Worm (Caenorhabditis elegans) whole organism, L4 larva: ENCODE data around the gene lec-5.

Experiments
- D1046.2 ChIP-seq: fragments of 200-800 bp; sonication (Bioruptor generic); IDR thresholded peaks from 2 replicates; pipeline ENCODE4 v1.3.6; 2022; ENCODE audit warnings: missing genetic modification characterization, missing compliant biosample characterization
- R02D3.7 ChIP-seq: fragments of 150-350 bp; sonication (generic microtip); optimal IDR thresholded peaks from 3 replicates; lab custom pipeline; 2014; ENCODE audit warnings: missing biosample characterization, missing genetic modification characterization
- Y48G9A.11 ChIP-seq: fragments of 200-800 bp; sonication (Bioruptor generic); IDR thresholded peaks from 2 replicates; pipeline ENCODE4 v1.3.6; 2022; ENCODE audit warnings: missing genetic modification reagents, missing genetic modification characterization, missing compliant biosample characterization
- Y75B8A.6 ChIP-seq: fragments of 200-800 bp; sonication (Bioruptor generic); IDR thresholded peaks from 2 replicates; pipeline ENCODE4 v1.3.6; 2022; ENCODE audit warnings: missing genetic modification reagents, missing genetic modification characterization, missing compliant biosample characterization
- ZK337.2 ChIP-seq: fragments of 200-800 bp; sonication (Bioruptor generic); IDR thresholded peaks from 2 replicates; pipeline ENCODE4 v1.3.6; 2022; ENCODE audit warnings: missing genetic modification reagents, missing genetic modification characterization, missing compliant biosample characterization
- ZK546.5 ChIP-seq, 2 experiments: sonication (generic microtip); optimal IDR thresholded peaks; 2 replicates each; lab custom pipeline; 2017; ENCODE audit warnings: missing biosample characterization in 2 of 2, missing genetic modification characterization in 2 of 2
- aha-1 ChIP-seq: fragments of 150-350 bp; peaks from one replicate; lab custom pipeline; 2014; ENCODE audit warnings: missing biosample characterization, missing genetic modification characterization
- aly-2 ChIP-seq: sonication (generic microtip); optimal IDR thresholded peaks from 2 replicates; lab custom pipeline; 2018; ENCODE audit warnings: missing biosample characterization, missing genetic modification characterization
- ama-1 ChIP-seq: fragments of 150-350 bp; optimal IDR thresholded peaks from 2 replicates; lab custom pipeline; 2014; ENCODE audit warnings: inconsistent platforms, mixed read lengths
- ceh-20 ChIP-seq: fragments of 200-800 bp; sonication (Bioruptor generic); IDR thresholded peaks from 2 replicates; pipeline ENCODE4 v1.3.6; 2022; ENCODE audit warnings: missing genetic modification reagents, missing genetic modification characterization, missing compliant biosample characterization
- ceh-28 ChIP-seq: fragments of 150-350 bp; optimal IDR thresholded peaks from 2 replicates; lab custom pipeline; 2014; ENCODE audit warnings: missing biosample characterization, missing genetic modification reagents, missing genetic modification characterization
- ces-1 ChIP-seq: fragments of 150-350 bp; sonication (generic microtip); optimal IDR thresholded peaks from 4 replicates; lab custom pipeline; 2014; ENCODE audit warnings: missing biosample characterization, missing genetic modification reagents, missing genetic modification characterization
- cey-2 ChIP-seq: sonication (generic microtip); optimal IDR thresholded peaks from 3 replicates; lab custom pipeline; 2017; ENCODE audit warnings: missing genetic modification characterization, mild to moderate bottlenecking, missing compliant biosample characterization, antibody characterized with exemption, borderline replicate concordance; ENCODE audit not compliant: insufficient read depth
- ctbp-1 ChIP-seq: fragments of 200-800 bp; sonication (Bioruptor generic); IDR thresholded peaks from 2 replicates; pipeline ENCODE4 v1.3.6; 2022; ENCODE audit warnings: missing genetic modification reagents, missing genetic modification characterization, missing compliant biosample characterization
- dmd-6 ChIP-seq: fragments of 200-800 bp; sonication (Bioruptor generic); IDR thresholded peaks from 2 replicates; pipeline ENCODE4 v1.3.6; 2022; ENCODE audit warnings: missing genetic modification reagents, missing genetic modification characterization, missing compliant biosample characterization
- dmd-9 ChIP-seq: fragments of 200-800 bp; sonication (Bioruptor generic); IDR thresholded peaks from 2 replicates; pipeline ENCODE4 v1.3.6; 2022; ENCODE audit warnings: missing genetic modification reagents, missing genetic modification characterization, missing compliant biosample characterization
- dpl-1 ChIP-seq: fragments of 150-350 bp; optimal IDR thresholded peaks from 2 replicates; lab custom pipeline; 2014; ENCODE audit warnings: missing biosample characterization, missing genetic modification reagents, missing genetic modification characterization
- egl-27 ChIP-seq: sonication (generic microtip); optimal IDR thresholded peaks from 3 replicates; lab custom pipeline; 2017; ENCODE audit warnings: missing biosample characterization, missing genetic modification reagents, missing genetic modification characterization
- hif-1 ChIP-seq, 2 experiments: sonication (generic microtip); optimal IDR thresholded peaks; 2 replicates each; lab custom pipeline; 2016 to 2017; ENCODE audit warnings: missing compliant biosample characterization in 2 of 2, missing genetic modification characterization in 2 of 2, missing genetic modification reagents in 2 of 2, missing genotype in 2 of 2, mild to moderate bottlenecking in 1 of 2
- hlh-30 ChIP-seq: sonication (generic microtip); optimal IDR thresholded peaks from 2 replicates; lab custom pipeline; 2017; ENCODE audit warnings: antibody characterized with exemption, mild to moderate bottlenecking, missing genetic modification characterization, missing compliant biosample characterization; ENCODE audit not compliant: insufficient read depth
- lin-1 ChIP-seq: fragments of 200-800 bp; sonication (Bioruptor generic); IDR thresholded peaks from 2 replicates; pipeline ENCODE4 v1.3.6; 2022; ENCODE audit warnings: missing genetic modification reagents, missing genetic modification characterization, missing compliant biosample characterization
- lin-13 ChIP-seq: fragments of 150-350 bp; optimal IDR thresholded peaks from 2 replicates; lab custom pipeline; 2014; ENCODE audit warnings: missing biosample characterization, missing genetic modification reagents, missing genetic modification characterization
- lin-15B ChIP-seq: fragments of 150-350 bp; sonication (generic microtip); optimal IDR thresholded peaks from 3 replicates; lab custom pipeline; 2014; ENCODE audit warnings: missing biosample characterization, missing genetic modification characterization
- lin-29 ChIP-seq: fragments of 200-800 bp; sonication (Bioruptor generic); IDR thresholded peaks from 2 replicates; pipeline ENCODE4 v1.3.6; 2022; ENCODE audit warnings: missing genetic modification reagents, missing genetic modification characterization, missing compliant biosample characterization
- lin-38 ChIP-seq: fragments of 200-800 bp; sonication (Bioruptor generic); IDR thresholded peaks from 2 replicates; pipeline ENCODE4 v1.3.6; 2022; ENCODE audit warnings: missing genetic modification reagents, missing genetic modification characterization, missing compliant biosample characterization
- lir-3 ChIP-seq: sonication (generic microtip); optimal IDR thresholded peaks from 2 replicates; lab custom pipeline; 2016; ENCODE audit warnings: mild to moderate bottlenecking, missing genetic modification characterization, missing compliant biosample characterization
- madf-5 ChIP-seq, 2 experiments: fragments of 200-800 bp; sonication (Bioruptor generic); IDR thresholded peaks; 2 replicates each; pipeline ENCODE4 v1.3.6; 2022; ENCODE audit warnings: missing compliant biosample characterization in 2 of 2, missing genetic modification characterization in 2 of 2
- madf-9 ChIP-seq: fragments of 200-800 bp; sonication (Bioruptor generic); conservative IDR thresholded peaks from 2 replicates; pipeline ENCODE4 v1.3.6; 2022; ENCODE audit warnings: missing genetic modification reagents, missing genetic modification characterization, missing compliant biosample characterization
- mdt-29 ChIP-seq: fragments of 200-800 bp; sonication (Bioruptor generic); IDR thresholded peaks from 2 replicates; pipeline ENCODE4 v1.3.6; 2022; ENCODE audit warnings: missing genetic modification reagents, missing genetic modification characterization, missing compliant biosample characterization
- mes-2 ChIP-seq: sonication (generic microtip); optimal IDR thresholded peaks from 2 replicates; lab custom pipeline; 2016; ENCODE audit warnings: missing genotype, mild to moderate bottlenecking, missing genetic modification characterization, missing compliant biosample characterization; ENCODE audit not compliant: poor library complexity, severe bottlenecking
- mxl-2 ChIP-seq: fragments of 200-800 bp; sonication (Bioruptor generic); conservative IDR thresholded peaks from 2 replicates; pipeline ENCODE4 v1.3.6; 2022; ENCODE audit warnings: missing genetic modification reagents, missing genetic modification characterization, missing compliant biosample characterization
- nhr-111 ChIP-seq: fragments of 200-800 bp; sonication (Bioruptor generic); optimal IDR thresholded peaks from 2 replicates; lab custom pipeline; 2018; ENCODE audit warnings: mild to moderate bottlenecking, missing genetic modification characterization, missing compliant biosample characterization
- nhr-237 ChIP-seq: sonication (generic microtip); optimal IDR thresholded peaks from 2 replicates; lab custom pipeline; 2017; ENCODE audit warnings: missing biosample characterization, missing genetic modification characterization
- nhr-25 ChIP-seq: sonication (generic microtip); optimal IDR thresholded peaks from 2 replicates; lab custom pipeline; 2017; ENCODE audit warnings: missing genetic modification characterization, mild to moderate bottlenecking, missing compliant biosample characterization, antibody characterized with exemption, moderate library complexity, borderline replicate concordance; ENCODE audit not compliant: insufficient read depth
- nhr-28 ChIP-seq: fragments of 150-350 bp; optimal IDR thresholded peaks from 2 replicates; lab custom pipeline; 2014; ENCODE audit warnings: missing biosample characterization, missing genetic modification characterization
- nhr-42 ChIP-seq: fragments of 200-800 bp; sonication (Bioruptor generic); IDR thresholded peaks from 2 replicates; pipeline ENCODE4 v1.3.6; 2022; ENCODE audit warnings: missing genetic modification characterization, missing compliant biosample characterization
- nhr-77 ChIP-seq: fragments of 150-350 bp; optimal IDR thresholded peaks from 2 replicates; lab custom pipeline; 2014; ENCODE audit warnings: missing biosample characterization, missing genetic modification characterization
- pha-4 ChIP-seq, 2 experiments: fragments of 150-350 bp in 1 of 2; fragments of 200-800 bp in 1 of 2; sonication (Bioruptor generic) in 1 of 2; IDR thresholded peaks in 1 of 2; optimal IDR thresholded peaks in 1 of 2; 2 replicates each; pipeline versions ENCODE4 v1.3.6 to Lab custom; 2014 to 2022; ENCODE audit warnings: missing genetic modification characterization in 2 of 2, missing genetic modification reagents in 2 of 2, missing biosample characterization in 1 of 2, missing compliant biosample characterization in 1 of 2
- skn-1 ChIP-seq: fragments of 150-350 bp; optimal IDR thresholded peaks from 2 replicates; lab custom pipeline; 2014; ENCODE audit warnings: missing biosample characterization, missing genetic modification characterization
- snpc-1.2 ChIP-seq: fragments of 200-800 bp; sonication (Bioruptor generic); IDR thresholded peaks from 2 replicates; pipeline ENCODE4 v1.3.6; 2022; ENCODE audit warnings: missing genetic modification reagents, missing genetic modification characterization, missing compliant biosample characterization
- snpc-4 ChIP-seq: fragments of 150-350 bp; optimal IDR thresholded peaks from 2 replicates; lab custom pipeline; 2014; ENCODE audit warnings: missing biosample characterization, missing genetic modification characterization
- tra-1 ChIP-seq: fragments of 200-800 bp; sonication (Bioruptor generic); IDR thresholded peaks from 2 replicates; pipeline ENCODE4 v1.3.6; 2022; ENCODE audit warnings: missing genetic modification reagents, missing genetic modification characterization, missing compliant biosample characterization
- unc-130 ChIP-seq: sonication (generic microtip); optimal IDR thresholded peaks from 2 replicates; lab custom pipeline; 2016; ENCODE audit warnings: missing genetic modification reagents, missing genetic modification characterization, missing compliant biosample characterization
- vab-7 ChIP-seq: fragments of 200-800 bp; sonication (Bioruptor generic); IDR thresholded peaks from 2 replicates; pipeline ENCODE4 v1.3.6; 2022; ENCODE audit warnings: missing genetic modification reagents, missing genetic modification characterization, missing compliant biosample characterization
- zag-1 ChIP-seq: fragments of 150-350 bp; optimal IDR thresholded peaks from 2 replicates; lab custom pipeline; 2014; ENCODE audit warnings: missing biosample characterization, missing genetic modification characterization
- zfp-2 ChIP-seq: sonication (generic microtip); optimal IDR thresholded peaks from 2 replicates; lab custom pipeline; 2016; ENCODE audit warnings: mild to moderate bottlenecking, missing genetic modification characterization, missing compliant biosample characterization
- zfp-3 ChIP-seq: fragments of 200-800 bp; sonication (Bioruptor generic); conservative IDR thresholded peaks from 2 replicates; pipeline ENCODE4 v1.3.6; 2022; ENCODE audit warnings: missing genetic modification reagents, missing genetic modification characterization, missing compliant biosample characterization
- ztf-7 ChIP-seq: fragments of 150-350 bp; optimal IDR thresholded peaks from 2 replicates; lab custom pipeline; 2014; ENCODE audit warnings: missing biosample characterization, missing genetic modification characterization

Gene lec-5

DNA sequence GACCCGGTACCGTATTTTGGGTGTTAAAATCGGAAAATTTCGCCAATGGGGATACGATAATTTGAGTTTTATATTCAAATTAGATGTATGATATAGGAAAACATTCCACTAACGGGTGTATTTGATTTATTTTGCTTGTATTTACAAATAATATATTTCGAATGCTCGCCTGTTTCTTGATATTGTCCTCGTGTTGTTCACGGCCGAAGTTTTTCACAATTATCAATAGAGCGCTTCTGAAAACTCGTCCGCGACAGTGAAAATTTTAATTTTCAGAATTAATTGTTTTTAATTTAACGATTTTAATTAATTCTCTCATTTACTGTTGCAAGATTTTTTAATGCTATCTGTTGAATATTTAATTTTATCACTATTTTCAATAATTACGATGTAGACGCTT, 21.2 kb downstream of the lec-5 start:
- TF ChIP-seq nhr-42 (GFP tag; lab: Robert Waterston, UW) (no peak), lin-15B (tag; lab: Kevin White, UChicago) (no peak), Y48G9A.11 (peak; percentile 25; the same call in 1 of the 2 replicates), lin-13 (no peak), ZK546.5 (tag; optimal IDR thresholded peaks at IDR 0.05; lab: Kevin White, UChicago) (no peak), vab-7 (GFP tag; lab: Robert Waterston, UW) (0 out of 2 replicates have a peak, but pooled peaks have one; percentile 23), ctbp-1 (no peak), snpc-4 (tag; lab: Kevin White, UChicago) (no peak), R02D3.7 (tag; lab: Kevin White, UChicago) (no peak), snpc-1.2 (0 out of 2 replicates have a peak, but pooled peaks have one; percentile 9), dpl-1 (peak; percentile 24), dmd-9 (GFP tag; lab: Robert Waterston, UW) (0 out of 2 replicates have a peak, but pooled peaks have one; percentile 40), Y75B8A.6 (no peak), aha-1 (tag; lab: Kevin White, UChicago) (peak; percentile 30), dmd-6 (GFP tag; lab: Robert Waterston, UW) (peak; percentile 34), unc-130 (GFP tag; lab: Kevin White, UChicago) (peak; percentile 91), hif-1 (tag; optimal IDR thresholded peaks at IDR 0.05; lab: Kevin White, UChicago) (peak in 1 of 2 experiments; percentile 54), skn-1 (no peak), egl-27 (tag; lab: Kevin White, UChicago) (no peak), mes-2 (tag; lab: Kevin White, UChicago) (peak; percentile 97), ZK337.2 (GFP tag; lab: Robert Waterston, UW) (0 out of 2 replicates have a peak, but pooled peaks have one; percentile 62), tra-1 (GFP tag; lab: Robert Waterston, UW) (0 out of 2 replicates have a peak, but pooled peaks have one; percentile 21), lir-3 (no peak), lin-38 (GFP tag; lab: Robert Waterston, UW) (peak; percentile 90), nhr-28 (tag; lab: Kevin White, UChicago) (peak; percentile 22), madf-9 (peak; percentile 47; the same call in 1 of the 2 replicates), cey-2 (tag; lab: Kevin White, UChicago) (no peak)

- no peak for TF ChIP-seq nhr-237 (tag; lab: Kevin White, UChicago)
- no peak for TF ChIP-seq lin-29
- no peak for TF ChIP-seq D1046.2
- TF ChIP-seq snpc-4 (tag; lab: Kevin White, UChicago): no peak
- TF ChIP-seq ceh-28 (tag; lab: Kevin White, UChicago): no peak
- no peak for TF ChIP-seq nhr-25 (tag; lab: Kevin White, UChicago)
- no peak for TF ChIP-seq dmd-9 (GFP tag; lab: Robert Waterston, UW)
- no peak for TF ChIP-seq lin-1 (GFP tag; lab: Robert Waterston, UW)
- no peak for TF ChIP-seq madf-5 (GFP tag; IDR thresholded peaks at IDR 0.05; lab: Robert Waterston, UW)
- TF ChIP-seq nhr-111 (GFP tag; lab: Kevin White, UChicago): no peak
Measured at ce11 chrII:5818298-5818697, 22.6 kb downstream of the lec-5 start, which contains the start of gene ZK1248.4. TSS of gene ZK1248.4 (plus strand) at chrII:5818598.

ce11 chrII:5816346-5816745, 24.6 kb downstream of the lec-5 start, which contains the start of gene ZK1248.20:
TSS of gene ZK1248.20 (plus strand) at chrII:5816646.
- TF ChIP-seq nhr-25 (tag; lab: Kevin White, UChicago) (no peak), pha-4 (GFP tag; IDR thresholded peaks at IDR 0.05; lab: Robert Waterston, UW) (no peak), pha-4 (tag; optimal IDR thresholded peaks at IDR 0.05; lab: Kevin White, UChicago) (no peak), zfp-2 (tag; lab: Kevin White, UChicago) (no peak), ztf-7 (tag; lab: Kevin White, UChicago) (no peak), nhr-237 (tag; lab: Kevin White, UChicago) (no peak), zfp-3 (no peak), ama-1 (lab: Kevin White, UChicago) (no peak), nhr-77 (no peak), hlh-30 (tag; lab: Kevin White, UChicago) (no peak), aly-2 (tag; lab: Kevin White, UChicago) (no peak), ceh-20 (GFP tag; lab: Robert Waterston, UW) (no peak), ces-1 (no peak), mdt-29 (GFP tag; lab: Robert Waterston, UW) (no peak), zag-1 (no peak), mxl-2 (GFP tag; lab: Robert Waterston, UW) (no peak)
